Fruit fly (Drosophila melanogaster) whole organism, embryonic: ENCODE results near the gene CG43737.

ENCODE experiments used
- Aef1 ChIP-seq: fragments of 200-800 bp; sonication (Bioruptor generic); IDR thresholded peaks from 3 replicates; pipeline ENCODE4 v1.3.6; 2022; ENCODE audit warnings: missing biosample characterization, missing genetic modification characterization
- Antp ChIP-seq: fragments of 200-800 bp; sonication (Bioruptor generic); optimal IDR thresholded peaks from 3 replicates; lab custom pipeline; 2016; ENCODE audit warnings: missing biosample characterization, missing genetic modification characterization
- CG11504 ChIP-seq: fragments of 200-800 bp; sonication (Bioruptor generic); optimal IDR thresholded peaks from 3 replicates; lab custom pipeline; 2019; ENCODE audit warnings: missing biosample characterization, mild to moderate bottlenecking, missing genetic modification characterization, moderate library complexity
- CG13894 ChIP-seq: fragments of 200-800 bp; sonication (Bioruptor generic); optimal IDR thresholded peaks from 3 replicates; lab custom pipeline; 2018; ENCODE audit warnings: missing biosample characterization, mild to moderate bottlenecking, missing genetic modification characterization, moderate library complexity
- CG14441 ChIP-seq: fragments of 200-800 bp; sonication (Bioruptor generic); IDR thresholded peaks from 2 replicates; pipeline ENCODE4 v1.3.6; 2022; ENCODE audit warnings: missing biosample characterization, missing genetic modification characterization
- CG15479 ChIP-seq: fragments of 200-800 bp; sonication (Bioruptor generic); optimal IDR thresholded peaks from 3 replicates; lab custom pipeline; 2019; ENCODE audit warnings: missing biosample characterization, mild to moderate bottlenecking, missing genetic modification characterization, moderate library complexity
- CG1603 ChIP-seq: fragments of 200-800 bp; sonication (Bioruptor generic); optimal IDR thresholded peaks from 2 replicates; lab custom pipeline; 2019; ENCODE audit warnings: missing biosample characterization, mild to moderate bottlenecking, missing genetic modification characterization, moderate library complexity
- CG34422 ChIP-seq: fragments of 200-800 bp; sonication (Bioruptor generic); IDR thresholded peaks from 3 replicates; pipeline ENCODE4 v1.3.6; 2022; ENCODE audit warnings: missing biosample characterization, missing genetic modification characterization
- CG3995 ChIP-seq: fragments of 200-800 bp; sonication (Bioruptor generic); optimal IDR thresholded peaks from 3 replicates; lab custom pipeline; 2016; ENCODE audit warnings: missing biosample characterization, missing genetic modification characterization
- CG7556 ChIP-seq: fragments of 200-800 bp; sonication (Bioruptor generic); optimal IDR thresholded peaks from 2 replicates; lab custom pipeline; 2017; ENCODE audit warnings: missing biosample characterization, mild to moderate bottlenecking, missing genetic modification characterization
- CG7839 ChIP-seq: fragments of 200-800 bp; sonication (Bioruptor generic); optimal IDR thresholded peaks from 3 replicates; lab custom pipeline; 2018; ENCODE audit warnings: missing biosample characterization, mild to moderate bottlenecking, missing genetic modification characterization, moderate library complexity
- CG8290 ChIP-seq, 3 experiments: fragments of 200-800 bp; sonication (Bioruptor generic); optimal IDR thresholded peaks; 2 replicates each; lab custom pipeline; 2016 to 2019; ENCODE audit warnings: missing biosample characterization in 3 of 3, missing genetic modification characterization in 3 of 3, mild to moderate bottlenecking in 2 of 3, moderate library complexity in 1 of 3
- CG9215 ChIP-seq: fragments of 200-800 bp; sonication (Bioruptor generic); IDR thresholded peaks from 2 replicates; pipeline ENCODE4 v1.3.6; 2022; ENCODE audit warnings: missing biosample characterization, missing genetic modification characterization
- CG9932 ChIP-seq: fragments of 200-800 bp; sonication (Bioruptor generic); IDR thresholded peaks from 2 replicates; pipeline ENCODE4 v1.3.6; 2022; ENCODE audit warnings: missing biosample characterization, missing genetic modification characterization
- E2f1 ChIP-seq: fragments of 200-800 bp; sonication (Bioruptor generic); IDR thresholded peaks from 2 replicates; pipeline ENCODE4 v1.3.6; 2022; ENCODE audit warnings: missing biosample characterization, missing genetic modification characterization
- MBD-R2 ChIP-seq: fragments of 200-800 bp; sonication (Bioruptor generic); IDR thresholded peaks from 2 replicates; pipeline ENCODE4 v1.3.6; 2022; ENCODE audit warnings: missing biosample characterization, missing genetic modification characterization
- Ptx1 ChIP-seq: fragments of 200-800 bp; sonication (Bioruptor generic); IDR thresholded peaks from 2 replicates; pipeline ENCODE4 v1.3.6; 2022; ENCODE audit warnings: missing biosample characterization, missing genetic modification characterization
- Rfx ChIP-seq: fragments of 200-800 bp; sonication (Bioruptor generic); IDR thresholded peaks from 2 replicates; pipeline ENCODE4 v1.3.6; 2022; ENCODE audit warnings: missing biosample characterization, missing genetic modification characterization
- Sox102F ChIP-seq: fragments of 200-800 bp; sonication (Bioruptor generic); optimal IDR thresholded peaks from 2 replicates; lab custom pipeline; 2018; ENCODE audit warnings: missing biosample characterization, mild to moderate bottlenecking, missing genetic modification characterization, moderate library complexity
- ci ChIP-seq: fragments of 200-800 bp; sonication (Bioruptor generic); IDR thresholded peaks from 3 replicates; pipeline ENCODE4 v1.3.6; 2022; ENCODE audit warnings: missing biosample characterization, missing genetic modification characterization
- dm ChIP-seq: fragments of 200-800 bp; sonication (Bioruptor generic); optimal IDR thresholded peaks from 3 replicates; lab custom pipeline; 2016; ENCODE audit warnings: missing biosample characterization, missing genetic modification characterization
- dmrt99B ChIP-seq: fragments of 200-800 bp; sonication (Bioruptor generic); optimal IDR thresholded peaks from 2 replicates; lab custom pipeline; 2018; ENCODE audit warnings: missing biosample characterization, mild to moderate bottlenecking, missing genetic modification characterization, moderate library complexity
- dysf ChIP-seq: fragments of 200-800 bp; sonication (Bioruptor generic); IDR thresholded peaks from 3 replicates; pipeline ENCODE4 v1.3.6; 2022; ENCODE audit warnings: missing biosample characterization, missing genetic modification characterization
- ewg ChIP-seq: fragments of 200-800 bp; sonication (Bioruptor generic); optimal IDR thresholded peaks from 3 replicates; lab custom pipeline; 2017; ENCODE audit warnings: mild to moderate bottlenecking, missing biosample characterization, missing genetic modification reagents, missing genetic modification characterization
- gce ChIP-seq: fragments of 200-800 bp; sonication (Bioruptor generic); IDR thresholded peaks from 3 replicates; pipeline ENCODE4 v1.3.6; 2022; ENCODE audit warnings: missing biosample characterization, missing genetic modification characterization
- gem ChIP-seq: fragments of 200-800 bp; sonication (Bioruptor generic); optimal IDR thresholded peaks from 2 replicates; lab custom pipeline; 2019; ENCODE audit warnings: missing biosample characterization, mild to moderate bottlenecking, missing genetic modification characterization, moderate library complexity
- grau ChIP-seq: fragments of 200-800 bp; optimal IDR thresholded peaks from 3 replicates; lab custom pipeline; 2019; ENCODE audit warnings: missing biosample characterization, mild to moderate bottlenecking, missing genetic modification characterization, moderate library complexity
- lab ChIP-seq: fragments of 200-800 bp; sonication (Bioruptor generic); optimal IDR thresholded peaks from 3 replicates; lab custom pipeline; 2017; ENCODE audit warnings: missing biosample characterization, missing genetic modification characterization, mild to moderate bottlenecking, moderate library complexity, missing genetic modification reagents
- lmd ChIP-seq: fragments of 200-800 bp; sonication (Bioruptor generic); IDR thresholded peaks from 2 replicates; pipeline ENCODE4 v1.3.6; 2022; ENCODE audit warnings: missing biosample characterization, missing genetic modification characterization
- pan ChIP-seq, 4 experiments: fragments of >200 bp in 3 of 4; fragments of 200-800 bp in 1 of 4; sonication (Bioruptor generic) in 1 of 4; optimal IDR thresholded peaks in 3 of 4; IDR thresholded peaks in 1 of 4; 2 replicates each; pipeline versions ENCODE4 v1.3.6 to Lab custom; 2017 to 2022; ENCODE audit warnings: missing biosample characterization in 2 of 4, missing genetic modification characterization in 2 of 4, mixed read lengths in 1 of 4
- peb ChIP-seq: fragments of 200-800 bp; sonication (Bioruptor generic); IDR thresholded peaks from 2 replicates; pipeline ENCODE4 v1.3.6; 2022; ENCODE audit warnings: missing biosample characterization, missing genetic modification characterization
- prd ChIP-seq, 3 experiments: fragments of >200 bp in 2 of 3; fragments of 200-800 bp in 1 of 3; sonication (Bioruptor generic) in 1 of 3; optimal IDR thresholded peaks in 2 of 3; IDR thresholded peaks in 1 of 3; 2 replicates in 2 of 3; 3 replicates in 1 of 3; pipeline versions ENCODE4 v1.3.6 to Lab custom; 2017 to 2022; ENCODE audit warnings: missing biosample characterization in 1 of 3, missing genetic modification characterization in 1 of 3
- ranshi ChIP-seq: fragments of 200-800 bp; sonication (Bioruptor generic); IDR thresholded peaks from 2 replicates; pipeline ENCODE4 v1.3.6; 2022; ENCODE audit warnings: missing biosample characterization, missing genetic modification characterization
- row ChIP-seq: fragments of 200-800 bp; sonication (Bioruptor generic); IDR thresholded peaks from 3 replicates; pipeline ENCODE4 v1.3.6; 2022; ENCODE audit warnings: missing biosample characterization, missing genetic modification characterization
- slbo ChIP-seq: fragments of 200-800 bp; sonication (Bioruptor generic); IDR thresholded peaks from 2 replicates; pipeline ENCODE4 v1.3.6; 2022; ENCODE audit warnings: missing biosample characterization, missing genetic modification characterization
- tup ChIP-seq: fragments of 200-800 bp; sonication (Bioruptor generic); optimal IDR thresholded peaks from 2 replicates; lab custom pipeline; 2016; ENCODE audit warnings: missing biosample characterization, mild to moderate bottlenecking, missing genetic modification characterization, moderate library complexity
- vvl ChIP-seq: fragments of 200-800 bp; sonication (Bioruptor generic); IDR thresholded peaks from 2 replicates; pipeline ENCODE4 v1.3.6; 2022; ENCODE audit warnings: missing biosample characterization, missing genetic modification characterization

CG43737 gene

dm6 chrX:15235252-15235651 lies 60.0 kb downstream of the CG43737 start (continued):
- peak; percentile 16; the same call in 1 of the 2 replicates for TF ChIP-seq vvl (GFP tag; lab: Robert Waterston, UW)
- no peak for TF ChIP-seq CG8290 (GFP tag; optimal IDR thresholded peaks at IDR 0.05; lab: Kevin White, UChicago)
- TF ChIP-seq CG8290 (tag; optimal IDR thresholded peaks at IDR 0.05; lab: Kevin White, UChicago) = peak in 1 of 2 experiments; percentile 45
- no peak for TF ChIP-seq prd (optimal IDR thresholded peaks at IDR 0.05; lab: Kevin White, UChicago)
- peak; percentile 43; the same call in 1 of the 3 replicates for TF ChIP-seq prd (GFP tag; IDR thresholded peaks at IDR 0.05; lab: Robert Waterston, UW)
- TF ChIP-seq dm (GFP tag; lab: Kevin White, UChicago) = no peak
- TF ChIP-seq dmrt99B (tag; lab: Kevin White, UChicago) = peak; percentile 16
- TF ChIP-seq Sox102F (GFP tag; lab: Kevin White, UChicago) = peak; percentile 15
- TF ChIP-seq CG13894 (tag; lab: Kevin White, UChicago) = no peak
- TF ChIP-seq CG7556 = no peak
- peak; percentile 25; the same call in 1 of the 2 replicates for TF ChIP-seq lmd (GFP tag; lab: Robert Waterston, UW)
- peak; percentile 11; the same call in 1 of the 2 replicates for TF ChIP-seq Rfx
- TF ChIP-seq E2f1 = peak; percentile 43; the same call in 1 of the 2 replicates
- no peak for TF ChIP-seq tup (GFP tag; lab: Kevin White, UChicago)
- peak; percentile 17; the same call in 1 of the 2 replicates for TF ChIP-seq ranshi (GFP tag; lab: Robert Waterston, UW)
- TF ChIP-seq CG11504 (tag; lab: Kevin White, UChicago) = peak; percentile 36
- TF ChIP-seq Antp = peak; percentile 9
- TF ChIP-seq MBD-R2 (GFP tag; lab: Robert Waterston, UW) = no peak
- TF ChIP-seq row (GFP tag; lab: Robert Waterston, UW) = peak; percentile 61
- TF ChIP-seq Ptx1 (GFP tag; lab: Robert Waterston, UW) = 0 out of 2 replicates have a peak, but pooled peaks have one; percentile 9
- peak; percentile 53 for TF ChIP-seq grau
- peak; percentile 13 for TF ChIP-seq lab (GFP tag; lab: Kevin White, UChicago)
- TF ChIP-seq Aef1 (GFP tag; lab: Robert Waterston, UW) = peak; percentile 10; the same call in 1 of the 3 replicates
- TF ChIP-seq CG14441 (GFP tag; lab: Robert Waterston, UW) = 0 out of 2 replicates have a peak, but pooled peaks have one; percentile 14
- 0 out of 2 replicates have a peak, but pooled peaks have one; percentile 19 for TF ChIP-seq CG9932 (GFP tag; lab: Robert Waterston, UW)
- TF ChIP-seq gce (GFP tag; lab: Robert Waterston, UW) = no peak
- peak; percentile 24; the same call in 1 of the 3 replicates for TF ChIP-seq ci
- TF ChIP-seq dysf = peak; percentile 63
- TF ChIP-seq peb (GFP tag; lab: Robert Waterston, UW) = 0 out of 2 replicates have a peak, but pooled peaks have one; percentile 9
- peak; percentile 21; the same call in 1 of the 3 replicates for TF ChIP-seq CG34422
- peak; percentile 37; the same call in 1 of the 2 replicates for TF ChIP-seq slbo (GFP tag; lab: Robert Waterston, UW)
- no peak for TF ChIP-seq CG15479 (GFP tag; lab: Kevin White, UChicago)
- TF ChIP-seq CG9215 (GFP tag; lab: Robert Waterston, UW) = peak; percentile 30; the same call in 1 of the 2 replicates
- no peak for TF ChIP-seq ewg (GFP tag; lab: Kevin White, UChicago)
- TF ChIP-seq CG7839 (tag; lab: Kevin White, UChicago) = peak; percentile 35
- peak; percentile 26 for TF ChIP-seq CG1603 (tag; lab: Kevin White, UChicago)
- TF ChIP-seq gem (tag; lab: Kevin White, UChicago) = peak; percentile 30
- no peak for TF ChIP-seq CG3995 (GFP tag; lab: Kevin White, UChicago)
- TF ChIP-seq pan (optimal IDR thresholded peaks at IDR 0.05; lab: Kevin White, UChicago) = no peak
- TF ChIP-seq pan (GFP tag; optimal IDR thresholded peaks at IDR 0.05 in 1 of 2, IDR thresholded peaks at IDR 0.05 in 1 of 2) = peak in 1 of 2 experiments; percentile 14
